Worm (Caenorhabditis elegans) whole organism, L4/young adult: ENCODE data around the gene H03A11.2.

ENCODE experiments used
- W03F9.2 ChIP-seq: fragments of 150-350 bp; optimal IDR thresholded peaks from 2 replicates; lab custom pipeline; 2014; ENCODE audit warnings: missing biosample characterization, missing genetic modification characterization
- him-1 ChIP-seq: sonication (generic microtip); optimal IDR thresholded peaks from 2 replicates; lab custom pipeline; 2016; ENCODE audit warnings: missing genotype, missing genetic modification reagents, missing genetic modification characterization, missing compliant biosample characterization

DNA sequence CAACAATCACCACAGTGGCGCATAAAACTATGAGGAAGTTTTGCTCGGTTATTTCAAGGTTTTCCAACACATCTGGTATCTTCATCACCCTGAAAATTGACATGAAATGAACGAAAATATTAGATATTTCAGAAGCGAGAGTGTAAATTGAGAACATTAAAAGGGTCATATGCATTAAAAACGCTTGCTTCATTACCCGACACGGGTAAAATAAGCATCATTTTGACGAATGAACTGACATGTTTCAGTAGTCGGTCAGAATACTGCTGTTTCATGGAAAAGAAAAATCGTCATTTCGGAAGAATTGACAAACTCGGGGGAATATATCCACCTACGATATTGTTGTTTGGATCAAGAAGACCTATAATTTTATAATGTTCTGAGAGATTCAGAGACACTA is 31.4 kb downstream of the H03A11.2 start, which contains the start of gene snt-7:
- no peak for TF ChIP-seq him-1
- no peak for TF ChIP-seq W03F9.2 (tag; lab: Kevin White, UChicago)
